Worm (Caenorhabditis elegans): ENCODE measurements around the gene ZK1248.11.

DNA sequence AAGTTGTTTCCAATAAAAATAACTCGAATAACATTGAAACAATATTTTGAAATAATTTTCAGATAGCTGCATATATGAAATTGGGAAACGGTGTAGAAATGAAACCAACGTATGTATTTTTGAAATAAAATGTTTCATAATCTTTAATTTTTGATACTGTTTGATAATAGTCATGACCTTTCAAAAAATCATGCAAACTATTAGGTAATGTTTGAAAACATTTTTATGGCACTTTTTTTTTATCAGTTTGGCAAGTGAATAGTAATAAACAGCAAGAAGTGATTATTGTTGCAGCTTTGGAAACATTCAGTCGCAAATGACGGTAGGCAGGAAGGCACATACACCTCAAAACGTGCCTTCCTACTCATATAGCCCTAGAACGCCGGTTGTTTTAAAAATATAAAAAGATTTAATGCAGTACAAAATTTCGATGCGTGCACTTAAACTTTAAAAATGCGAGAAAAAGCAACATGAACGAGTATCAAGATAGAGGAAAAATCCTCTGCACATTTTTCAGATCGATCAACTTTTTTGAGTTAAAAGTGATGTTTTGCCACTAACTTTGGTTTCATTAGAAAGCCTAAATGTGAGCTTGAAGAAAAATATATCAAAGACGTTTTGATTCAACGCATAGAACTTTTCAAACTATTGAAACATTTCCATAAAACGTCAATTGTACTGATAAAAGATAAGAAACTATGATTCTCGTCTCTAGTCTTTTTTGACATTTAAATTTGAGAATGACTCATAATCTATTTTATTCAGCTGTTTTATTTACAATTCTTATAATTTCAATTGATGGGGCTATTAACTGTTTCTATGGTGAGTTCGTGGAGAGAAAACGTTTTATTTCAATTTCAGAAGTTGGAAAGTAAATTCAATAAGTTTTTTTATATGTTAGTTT is 37.3 kb upstream of the ZK1248.11 start, which contains the start of gene F55C12.19:
- TF ChIP-seq ztf-7 (tag; optimal IDR thresholded peaks at IDR 0.05) (no peak), madf-5 (GFP tag; IDR thresholded peaks at IDR 0.05) (no peak), zag-1 (tag; optimal IDR thresholded peaks at IDR 0.05) (no peak), dpl-1 (GFP tag; optimal IDR thresholded peaks at IDR 0.05) (no peak), Y5F2A.4 (GFP tag; optimal IDR thresholded peaks at IDR 0.05) (no peak), ceh-44 (GFP tag; IDR thresholded peaks at IDR 0.05) (no peak), egl-27 (tag; optimal IDR thresholded peaks at IDR 0.05) (no peak), F37D6.2 (tag; optimal IDR thresholded peaks at IDR 0.05) (no peak), zfp-2 (tag; optimal IDR thresholded peaks at IDR 0.05) (no peak)
